Worm (Caenorhabditis elegans): ENCODE data around the gene C35D10.12.
A peak's percentile ranks its signal among the peaks of the same experiment; 100 is the strongest.

The C35D10.12 gene

ce11 chrIII:4910956-4911355 is 36.4 kb upstream of the C35D10.12 start, which contains the start of gene F26F4.2:
F26F4.2 (plus strand) TSS chrIII:4911256.
- TF ChIP-seq hlh-15 (tag; optimal IDR thresholded peaks at IDR 0.05), result no peak

- TF ChIP-seq fkh-6 (tag; optimal IDR thresholded peaks at IDR 0.05) (no peak), pax-1 (tag; optimal IDR thresholded peaks at IDR 0.05) (no peak), tbx-2 (tag; optimal IDR thresholded peaks at IDR 0.05) (no peak), ceh-2 (tag; optimal IDR thresholded peaks at IDR 0.05) (no peak), zip-5 (tag; optimal IDR thresholded peaks at IDR 0.05) (no peak), sdc-2 (tag; optimal IDR thresholded peaks at IDR 0.05) (no peak), hlh-30 (tag; optimal IDR thresholded peaks at IDR 0.05; ENCODE audit: insufficient read depth) (no peak), gmeb-2 (tag; optimal IDR thresholded peaks at IDR 0.05) (no peak), K09A11.1 (tag; optimal IDR thresholded peaks at IDR 0.05; ENCODE audit: insufficient read depth) (no peak), dmd-4 (tag; optimal IDR thresholded peaks at IDR 0.05; ENCODE audit: borderline replicate concordance) (no peak), ahr-1 (tag; optimal IDR thresholded peaks at IDR 0.05) (no peak), dve-1 (tag; optimal IDR thresholded peaks at IDR 0.05) (no peak), pha-2 (tag; optimal IDR thresholded peaks at IDR 0.05) (no peak), syd-9 (tag; optimal IDR thresholded peaks at IDR 0.05) (no peak), F13H6.1 (tag; optimal IDR thresholded peaks at IDR 0.05) (no peak), ceh-34 (tag; optimal IDR thresholded peaks at IDR 0.05) (no peak), lin-11 (tag; optimal IDR thresholded peaks at IDR 0.05) (no peak)
Measured at ce11 chrIII:4909938-4910337, 35.4 kb upstream of the C35D10.12 start, which contains the start of gene F26F4.12. F26F4.12 (minus strand) TSS chrIII:4910038.

- TF ChIP-seq ceh-22 (tag; optimal IDR thresholded peaks at IDR 0.05), result no peak
- no peak for TF ChIP-seq tbx-2 (tag; optimal IDR thresholded peaks at IDR 0.05)
Measured at ce11 chrIII:4906896-4907295, 32.3 kb upstream of the C35D10.12 start, which contains the start of gene rom-1. rom-1 (plus strand) TSS chrIII:4907196.

- no peak for TF ChIP-seq ceh-14 (tag; optimal IDR thresholded peaks at IDR 0.05)
- TF ChIP-seq mec-3 (tag; optimal IDR thresholded peaks at IDR 0.05; ENCODE audit: borderline replicate concordance), result no peak
- no peak for TF ChIP-seq unc-86 (tag; optimal IDR thresholded peaks at IDR 0.05)
- TF ChIP-seq sdc-2 (tag; optimal IDR thresholded peaks at IDR 0.05), result no peak
- no peak for TF ChIP-seq fkh-6 (tag; optimal IDR thresholded peaks at IDR 0.05)
- TF ChIP-seq hlh-6 (tag; optimal IDR thresholded peaks at IDR 0.05), result no peak
- peak; percentile 43 for TF ChIP-seq elt-2 (tag; optimal IDR thresholded peaks at IDR 0.05)
- no peak for TF ChIP-seq pax-1 (tag; optimal IDR thresholded peaks at IDR 0.05)
Measured at ce11 chrIII:4906365-4906764, 31.8 kb upstream of the C35D10.12 start.

- TF ChIP-seq ceh-18 (tag; optimal IDR thresholded peaks at IDR 0.05), result peak; percentile 6
- TF ChIP-seq dmd-4 (tag; optimal IDR thresholded peaks at IDR 0.05; ENCODE audit: borderline replicate concordance), result no peak
- TF ChIP-seq sdc-2 (tag; optimal IDR thresholded peaks at IDR 0.05), result peak; percentile 54
- peak; percentile 90 for TF ChIP-seq C08G9.2 (tag; optimal IDR thresholded peaks at IDR 0.05)
- TF ChIP-seq mec-3 (tag; optimal IDR thresholded peaks at IDR 0.05; ENCODE audit: borderline replicate concordance), result peak; percentile 79
- TF ChIP-seq Y22D7AL.16 (tag; optimal IDR thresholded peaks at IDR 0.05), result no peak
- peak; percentile 85 for TF ChIP-seq tbx-2 (tag; optimal IDR thresholded peaks at IDR 0.05)
- TF ChIP-seq ceh-19 (GFP tag; optimal IDR thresholded peaks at IDR 0.05), result no peak
- no peak for TF ChIP-seq pqm-1 (tag; optimal IDR thresholded peaks at IDR 0.05)
- no peak for TF ChIP-seq lin-11 (tag; optimal IDR thresholded peaks at IDR 0.05)
- TF ChIP-seq zip-5 (tag; optimal IDR thresholded peaks at IDR 0.05), result peak; percentile 75
- peak; percentile 20 for TF ChIP-seq unc-42 (tag; optimal IDR thresholded peaks at IDR 0.05)
- TF ChIP-seq ztf-16 (tag; optimal IDR thresholded peaks at IDR 0.05), result peak; percentile 1
- TF ChIP-seq pat-9 (tag; optimal IDR thresholded peaks at IDR 0.05), result no peak
- TF ChIP-seq unc-3 (GFP tag; conservative IDR thresholded peaks at IDR 0.05), result no peak
- no peak for TF ChIP-seq unc-3 (tag; optimal IDR thresholded peaks at IDR 0.05)
- peak; percentile 93 for TF ChIP-seq ceh-2 (tag; optimal IDR thresholded peaks at IDR 0.05)
- TF ChIP-seq ceh-34 (tag; optimal IDR thresholded peaks at IDR 0.05), result peak; percentile 15
- peak; percentile 85 for TF ChIP-seq tbx-7 (tag; optimal IDR thresholded peaks at IDR 0.05)
- no peak for TF ChIP-seq pha-4 (tag; optimal IDR thresholded peaks at IDR 0.05)
- TF ChIP-seq hlh-30 (tag; optimal IDR thresholded peaks at IDR 0.05; ENCODE audit: insufficient read depth), result no peak
- TF ChIP-seq fax-1 (tag; optimal IDR thresholded peaks at IDR 0.05), result peak; percentile 51
- TF ChIP-seq ahr-1 (tag; optimal IDR thresholded peaks at IDR 0.05), result peak; percentile 24
- no peak for TF ChIP-seq unc-55 (GFP tag; optimal IDR thresholded peaks at IDR 0.05)
- peak; percentile 43 for TF ChIP-seq lim-6 (tag; optimal IDR thresholded peaks at IDR 0.05)
- TF ChIP-seq fkh-6 (tag; optimal IDR thresholded peaks at IDR 0.05), result peak; percentile 40
- no peak for TF ChIP-seq C38D4.7 (GFP tag; optimal IDR thresholded peaks at IDR 0.05)
- peak; percentile 14 for TF ChIP-seq ceh-14 (tag; optimal IDR thresholded peaks at IDR 0.05)
- TF ChIP-seq gmeb-2 (tag; optimal IDR thresholded peaks at IDR 0.05), result no peak
- TF ChIP-seq elt-2 (tag; optimal IDR thresholded peaks at IDR 0.05), result peak; percentile 62
- no peak for TF ChIP-seq K09A11.1 (tag; optimal IDR thresholded peaks at IDR 0.05; ENCODE audit: insufficient read depth)
- TF ChIP-seq ceh-6 (GFP tag; optimal IDR thresholded peaks at IDR 0.05), result no peak
- peak; percentile 51 for TF ChIP-seq ref-2 (tag; optimal IDR thresholded peaks at IDR 0.05)
Measured at ce11 chrIII:4905405-4905804, 30.8 kb upstream of the C35D10.12 start, which contains the start of gene F26F4.8. F26F4.8 (minus strand) TSS chrIII:4905473.
